Worm (Caenorhabditis elegans) whole organism, midembryonic: ENCODE data around the gene Y69E1A.8.

Source experiments
- T22C8.4 ChIP-seq: fragments of 200-800 bp; sonication (Bioruptor generic); IDR thresholded peaks from 2 replicates; pipeline ENCODE4 v1.3.6; 2022; ENCODE audit warnings: missing genetic modification characterization, missing compliant biosample characterization
- cog-1 ChIP-seq: sonication (generic microtip); optimal IDR thresholded peaks from 2 replicates; lab custom pipeline; 2016; ENCODE audit warnings: missing genetic modification characterization, missing compliant biosample characterization
- flt-1 ChIP-seq: fragments of 200-800 bp; sonication (Bioruptor generic); IDR thresholded peaks from 2 replicates; pipeline ENCODE4 v1.3.6; 2022; ENCODE audit warnings: missing genetic modification characterization, missing compliant biosample characterization
- klf-2 ChIP-seq: fragments of 200-800 bp; sonication (Bioruptor generic); conservative IDR thresholded peaks from 2 replicates; pipeline ENCODE4 v1.3.6; 2022; ENCODE audit warnings: missing genetic modification reagents, missing genetic modification characterization, missing compliant biosample characterization
- med-1 ChIP-seq: sonication (generic microtip); optimal IDR thresholded peaks from 2 replicates; lab custom pipeline; 2017; ENCODE audit warnings: missing genetic modification characterization, mild to moderate bottlenecking, missing compliant biosample characterization, antibody characterized with exemption, missing genetic modification reagents; ENCODE audit not compliant: insufficient read depth
- ref-1 ChIP-seq: fragments of 200-800 bp; sonication (Bioruptor generic); conservative IDR thresholded peaks from 2 replicates; pipeline ENCODE4 v1.3.6; 2022; ENCODE audit warnings: missing genetic modification reagents, missing genetic modification characterization, missing compliant biosample characterization
- tab-1 ChIP-seq: fragments of 200-800 bp; sonication (Bioruptor generic); IDR thresholded peaks from 2 replicates; pipeline ENCODE4 v1.3.6; 2022; ENCODE audit warnings: missing genetic modification characterization, missing compliant biosample characterization
- ztf-23 ChIP-seq: fragments of 200-800 bp; sonication (Bioruptor generic); IDR thresholded peaks from 2 replicates; pipeline ENCODE4 v1.3.6; 2022; ENCODE audit warnings: missing genetic modification reagents, missing genetic modification characterization, missing compliant biosample characterization
- ztf-29 ChIP-seq: fragments of 200-800 bp; sonication (Bioruptor generic); IDR thresholded peaks from 2 replicates; pipeline ENCODE4 v1.3.6; 2022; ENCODE audit warnings: missing genetic modification reagents, missing genetic modification characterization, missing compliant biosample characterization

Gene Y69E1A.8

DNA sequence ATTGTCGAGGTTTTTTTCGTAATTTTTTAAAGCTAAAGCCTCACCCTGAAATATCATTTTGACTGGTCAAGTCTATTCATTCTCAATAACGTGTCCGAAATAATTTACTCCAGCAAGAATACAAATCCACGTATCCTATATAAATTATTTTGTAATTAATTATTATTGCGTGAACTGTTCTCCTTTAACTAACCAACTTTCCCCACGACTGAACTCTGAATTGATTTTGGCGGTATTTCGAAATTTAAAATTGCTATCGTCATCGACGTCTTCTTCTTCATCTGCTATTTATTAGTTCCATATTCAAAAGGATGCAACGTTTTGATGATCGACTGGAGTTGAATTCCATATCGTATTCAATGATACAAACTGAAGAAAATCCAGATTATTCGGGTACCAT is at the start of gene Y69E1A.8, which contains the start of gene aqp-3:
Gene Y69E1A.8 (plus strand): TSS at position 246 of the 400 bp plus-strand sequence.
Gene aqp-3 (minus strand): TSS at position 101 of the 400 bp plus-strand sequence.
- TF ChIP-seq klf-2 (GFP tag; lab: Robert Waterston, UW), result no peak
- no peak for TF ChIP-seq ref-1 (GFP tag; lab: Robert Waterston, UW)
- TF ChIP-seq cog-1, result no peak

DNA sequence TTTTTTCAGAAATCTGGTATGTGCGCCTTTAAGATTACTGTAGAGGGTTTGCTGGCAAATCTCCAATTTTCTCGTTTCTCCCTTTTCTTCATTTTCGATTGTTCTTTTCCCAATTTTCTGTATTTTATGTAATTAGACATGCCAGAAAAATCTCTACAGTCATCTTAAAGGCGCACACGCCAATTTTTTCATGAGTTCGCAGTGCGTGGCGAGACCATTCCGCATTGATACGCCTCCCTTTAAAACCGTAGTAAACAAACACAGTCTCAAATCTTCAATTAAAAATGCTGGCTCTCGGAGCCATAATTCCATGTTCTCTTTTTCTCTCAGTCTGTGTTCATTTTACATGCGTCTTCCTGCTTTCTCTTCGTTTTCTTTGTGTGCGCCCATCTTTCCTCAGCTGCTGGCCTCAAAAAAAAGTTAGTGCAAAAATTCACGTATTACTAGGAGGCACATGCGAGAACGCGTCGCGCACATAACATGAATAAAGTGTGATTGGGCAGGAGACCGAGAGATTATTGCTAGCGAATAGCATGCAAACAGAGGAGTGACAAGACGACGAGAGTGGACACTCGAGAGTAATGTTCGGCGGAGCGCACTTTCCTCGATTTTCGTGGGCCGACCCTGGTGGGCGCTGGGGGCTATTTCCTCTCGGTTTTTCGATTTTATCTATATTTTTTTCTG is 47.4 kb upstream of the Y69E1A.8 start:
- no peak for TF ChIP-seq ztf-23 (GFP tag; lab: Robert Waterston, UW)
- peak; percentile 39 for TF ChIP-seq cog-1
- no peak for TF ChIP-seq ref-1 (GFP tag; lab: Robert Waterston, UW)
- peak; percentile 50; the same call in 1 of the 2 replicates for TF ChIP-seq flt-1 (GFP tag; lab: Robert Waterston, UW)
- TF ChIP-seq ztf-29 (GFP tag; lab: Robert Waterston, UW), result no peak
- no peak for TF ChIP-seq klf-2 (GFP tag; lab: Robert Waterston, UW)
- TF ChIP-seq tab-1 (GFP tag; lab: Robert Waterston, UW), result no peak
- TF ChIP-seq med-1 (GFP tag; lab: Kevin White, UChicago), result no peak
- TF ChIP-seq T22C8.4 (GFP tag; lab: Robert Waterston, UW), result no peak

DNA sequence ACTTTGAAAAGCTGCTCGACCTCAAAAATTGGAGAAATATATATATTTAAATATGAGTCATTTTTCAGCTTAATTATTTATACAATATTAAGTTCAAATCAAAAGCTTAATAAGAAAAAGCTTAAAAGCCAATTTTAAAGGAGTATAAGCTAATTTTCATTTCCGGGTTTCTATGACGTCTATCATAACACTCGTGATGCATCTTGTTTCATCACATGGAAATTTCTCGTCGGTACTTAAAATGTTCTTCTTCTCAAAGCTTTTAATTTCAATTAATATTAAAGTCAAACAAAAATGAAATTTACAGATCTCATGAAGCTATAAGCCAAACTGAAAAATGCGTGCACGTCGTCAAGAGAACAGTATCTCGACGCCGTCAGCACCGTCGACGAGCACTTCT is 46.6 kb upstream of the Y69E1A.8 start, which contains the start of gene rbr-2:
Gene rbr-2 (plus strand): TSS at position 301 of the 400 bp plus-strand sequence.
- TF ChIP-seq ztf-29 (GFP tag; lab: Robert Waterston, UW), result no peak
- TF ChIP-seq ztf-23 (GFP tag; lab: Robert Waterston, UW), result no peak
- TF ChIP-seq med-1 (GFP tag; lab: Kevin White, UChicago), result no peak
- no peak for TF ChIP-seq ref-1 (GFP tag; lab: Robert Waterston, UW)
- TF ChIP-seq flt-1 (GFP tag; lab: Robert Waterston, UW), result no peak
- no peak for TF ChIP-seq cog-1
- no peak for TF ChIP-seq klf-2 (GFP tag; lab: Robert Waterston, UW)

DNA sequence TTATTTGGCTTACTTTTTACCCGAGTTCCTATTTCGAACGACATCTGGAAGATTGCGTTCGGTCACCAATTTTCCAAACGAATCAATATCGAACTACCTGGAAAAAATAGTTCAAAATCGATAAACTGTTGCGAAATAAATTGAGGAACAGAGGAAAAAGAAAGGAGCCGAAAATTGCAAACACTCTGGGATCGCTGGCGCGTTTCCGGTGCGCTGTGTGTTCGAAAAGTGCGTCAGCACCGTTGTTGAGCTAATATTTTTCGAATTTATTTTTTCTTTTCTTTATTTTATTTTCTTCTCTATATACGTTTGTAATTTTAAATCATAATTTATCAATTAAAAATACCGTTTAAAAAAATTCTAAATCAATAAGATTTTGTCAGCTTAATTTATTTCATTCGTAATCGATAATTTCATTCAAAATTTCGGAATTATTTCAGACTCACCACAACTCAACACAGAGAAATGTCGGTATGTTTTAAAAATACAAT is 33.3 kb upstream of the Y69E1A.8 start, which contains the start of the genes dnc-1 and lsm-7:
Gene dnc-1 (minus strand): TSS at position 142 of the 491 bp plus-strand sequence.
Gene lsm-7 (plus strand): TSS at position 441 of the 491 bp plus-strand sequence.
- TF ChIP-seq ztf-23 (GFP tag; lab: Robert Waterston, UW) (no peak), klf-2 (GFP tag; lab: Robert Waterston, UW) (no peak), cog-1 (peak; percentile 35), flt-1 (GFP tag; lab: Robert Waterston, UW) (0 out of 2 replicates have a peak, but pooled peaks have one; percentile 37)

DNA sequence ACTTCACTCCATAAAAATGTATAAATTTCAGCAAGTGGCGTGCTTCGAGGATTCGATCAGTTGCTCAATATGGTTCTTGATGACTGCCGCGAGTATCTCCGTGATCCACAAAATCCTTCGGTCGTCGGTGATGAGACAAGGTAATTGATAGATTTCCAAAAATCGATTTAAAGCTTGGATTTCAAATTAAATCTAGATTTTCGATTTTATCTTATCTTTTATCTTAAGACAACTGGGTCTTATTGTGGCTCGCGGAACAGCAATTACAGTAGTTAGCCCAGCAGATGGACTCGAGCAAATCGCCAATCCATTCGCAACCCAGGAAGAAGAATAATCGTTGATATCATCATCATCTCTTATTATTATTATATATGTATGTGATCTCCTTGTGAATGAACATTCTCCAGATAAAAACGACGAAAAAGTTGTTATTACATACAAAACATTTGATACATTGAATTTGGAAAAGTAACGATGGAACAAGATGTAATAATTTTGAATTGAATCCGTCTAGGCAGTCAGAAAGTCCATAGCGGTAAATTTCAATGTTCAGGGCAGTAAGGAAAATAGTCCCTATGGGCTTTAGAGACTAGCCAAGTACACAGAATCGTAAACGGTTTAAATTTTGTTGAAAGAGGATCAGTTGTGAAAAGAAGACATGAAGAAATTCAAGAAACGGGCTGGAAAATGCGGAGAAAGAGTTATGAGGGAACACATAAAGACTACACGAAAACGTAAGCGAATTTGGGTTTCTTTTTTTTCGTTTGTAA is 32.4 kb upstream of the Y69E1A.8 start:
- TF ChIP-seq flt-1 (GFP tag; lab: Robert Waterston, UW) (0 out of 2 replicates have a peak, but pooled peaks have one; percentile 17), med-1 (GFP tag; lab: Kevin White, UChicago) (no peak)

DNA sequence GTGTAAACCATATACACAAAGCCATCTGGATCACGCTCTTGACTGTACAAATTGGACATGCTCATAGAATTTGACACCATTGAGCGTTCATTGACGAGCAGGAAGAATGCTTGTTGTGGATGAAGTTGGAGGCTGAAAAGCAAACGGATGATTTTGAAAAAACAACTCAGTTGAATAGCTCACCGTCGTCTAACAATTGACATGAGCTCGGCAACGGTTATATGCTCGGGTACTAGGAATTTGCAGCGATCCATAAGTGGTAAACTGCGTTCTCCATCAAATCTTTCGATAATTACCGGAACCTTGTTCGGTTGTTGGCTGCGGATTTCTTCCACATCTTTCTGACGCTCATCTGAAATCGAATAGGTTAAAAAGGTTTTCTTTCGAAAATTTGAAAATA is 31.6 kb upstream of the Y69E1A.8 start:
- TF ChIP-seq tab-1 (GFP tag; lab: Robert Waterston, UW), result no peak
- no peak for TF ChIP-seq T22C8.4 (GFP tag; lab: Robert Waterston, UW)
- no peak for TF ChIP-seq flt-1 (GFP tag; lab: Robert Waterston, UW)
- no peak for TF ChIP-seq med-1 (GFP tag; lab: Kevin White, UChicago)
- no peak for TF ChIP-seq klf-2 (GFP tag; lab: Robert Waterston, UW)
- no peak for TF ChIP-seq cog-1
- TF ChIP-seq ztf-29 (GFP tag; lab: Robert Waterston, UW), result no peak
- TF ChIP-seq ref-1 (GFP tag; lab: Robert Waterston, UW), result no peak
- TF ChIP-seq ztf-23 (GFP tag; lab: Robert Waterston, UW), result no peak

DNA sequence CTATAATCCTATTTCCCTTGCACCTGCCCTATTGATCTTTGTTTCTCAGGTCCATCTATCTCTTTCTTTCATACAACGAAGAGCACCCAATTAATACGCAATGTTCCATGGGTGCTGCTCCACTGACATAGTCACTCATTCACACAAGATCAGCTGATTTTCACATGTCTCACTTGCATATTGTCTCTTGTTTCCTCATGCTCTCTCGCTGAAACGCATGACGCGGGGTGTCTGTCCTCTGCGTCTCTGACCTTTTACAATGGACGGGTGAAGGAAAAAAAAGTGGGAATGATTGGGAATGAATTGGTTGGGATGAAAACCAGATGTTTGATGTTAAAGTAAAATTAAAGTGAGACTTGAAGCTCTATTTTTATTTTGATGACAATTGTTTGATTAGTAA is 31.1 kb upstream of the Y69E1A.8 start:
- TF ChIP-seq ztf-29 (GFP tag; lab: Robert Waterston, UW), result no peak
- TF ChIP-seq ref-1 (GFP tag; lab: Robert Waterston, UW), result no peak
- TF ChIP-seq cog-1, result peak; percentile 70
- 0 out of 2 replicates have a peak, but pooled peaks have one; percentile 34 for TF ChIP-seq flt-1 (GFP tag; lab: Robert Waterston, UW)
- 0 out of 2 replicates have a peak, but pooled peaks have one; percentile 19 for TF ChIP-seq ztf-23 (GFP tag; lab: Robert Waterston, UW)
- TF ChIP-seq T22C8.4 (GFP tag; lab: Robert Waterston, UW), result no peak
- TF ChIP-seq klf-2 (GFP tag; lab: Robert Waterston, UW), result no peak
- no peak for TF ChIP-seq tab-1 (GFP tag; lab: Robert Waterston, UW)
- TF ChIP-seq med-1 (GFP tag; lab: Kevin White, UChicago), result no peak

DNA sequence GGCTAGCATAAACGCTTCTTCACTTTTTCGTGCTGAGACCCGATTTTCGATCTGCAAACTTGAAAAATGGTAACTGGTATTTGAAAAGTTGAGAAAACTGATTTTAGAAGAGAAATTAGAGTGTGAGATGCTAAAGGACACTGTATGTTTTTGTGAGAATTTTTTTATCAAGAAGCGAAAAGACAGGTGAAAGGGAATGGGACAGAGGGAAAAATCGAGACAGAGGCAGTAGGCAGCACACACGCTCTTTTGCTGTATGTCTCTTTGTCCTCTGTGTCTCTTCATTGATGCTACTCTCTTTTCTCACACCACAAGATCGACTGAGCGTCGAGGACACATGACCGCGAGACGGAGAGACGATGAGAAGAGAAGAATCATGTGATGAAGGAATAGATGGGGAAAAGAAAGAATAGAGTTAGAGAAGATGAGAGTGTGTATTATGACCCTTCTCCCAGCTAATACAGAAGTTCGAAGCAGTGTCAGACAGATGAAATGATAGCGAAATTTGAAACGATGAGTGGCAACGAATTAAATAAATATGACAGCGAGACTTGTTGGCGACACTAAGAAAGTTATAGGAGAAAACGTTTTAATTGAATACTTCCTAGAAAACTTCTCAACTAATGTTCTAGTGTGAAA is 30.4 kb upstream of the Y69E1A.8 start, which contains the start of gene lgg-2:
Gene lgg-2 (minus strand): TSS at position 51 of the 639 bp plus-strand sequence.
- TF ChIP-seq cog-1 (peak; percentile 65), ztf-23 (GFP tag; lab: Robert Waterston, UW) (no peak)
